Worm (Caenorhabditis elegans): ENCODE results near the gene dim-1.

- TF ChIP-seq flt-1 (GFP tag; IDR thresholded peaks at IDR 0.05) (no peak), klf-2 (GFP tag; conservative IDR thresholded peaks at IDR 0.05) (no peak), ztf-29 (GFP tag; IDR thresholded peaks at IDR 0.05) (no peak), ref-1 (GFP tag; conservative IDR thresholded peaks at IDR 0.05) (no peak), T22C8.4 (GFP tag; IDR thresholded peaks at IDR 0.05) (no peak)
These were observed 35.3 kb downstream of the dim-1 start for ce11 chrX:8022728-8023127.
